Worm (Caenorhabditis elegans) whole organism, L1 larva: ENCODE results near the gene F47B8.3.
A peak's percentile ranks its signal among the peaks of the same experiment; 100 is the strongest.

ENCODE experiments used
- alr-1 ChIP-seq: fragments of 200-800 bp; sonication (Bioruptor generic); optimal IDR thresholded peaks from 2 replicates; lab custom pipeline; 2018; ENCODE audit warnings: borderline replicate concordance, mild to moderate bottlenecking, missing genetic modification characterization, missing compliant biosample characterization
- aly-2 ChIP-seq: fragments of 150-350 bp; optimal IDR thresholded peaks from 2 replicates; lab custom pipeline; 2014; ENCODE audit warnings: missing biosample characterization, missing genetic modification characterization
- ama-1 ChIP-seq: fragments of 150-350 bp; optimal IDR thresholded peaks from 2 replicates; lab custom pipeline; 2014
- blmp-1 ChIP-seq: fragments of 150-350 bp; optimal IDR thresholded peaks from 2 replicates; lab custom pipeline; 2014; ENCODE audit warnings: missing biosample characterization, missing genetic modification characterization
- ceh-63 ChIP-seq: fragments of 200-800 bp; sonication (Bioruptor generic); optimal IDR thresholded peaks from 2 replicates; lab custom pipeline; 2018; ENCODE audit warnings: mild to moderate bottlenecking, missing genetic modification characterization, missing compliant biosample characterization
- ceh-82 ChIP-seq, 3 experiments: fragments of 150-350 bp in 1 of 3; sonication (generic microtip) in 2 of 3; optimal IDR thresholded peaks; 2 replicates each; lab custom pipeline; 2014 to 2017; ENCODE audit warnings: missing biosample characterization in 3 of 3, missing genetic modification characterization in 3 of 3
- ceh-88 ChIP-seq: fragments of 200-800 bp; sonication (Bioruptor generic); IDR thresholded peaks from 2 replicates; pipeline ENCODE4 v1.3.6; 2022; ENCODE audit warnings: missing genetic modification characterization, missing compliant biosample characterization
- ceh-90 ChIP-seq: sonication (generic microtip); optimal IDR thresholded peaks from 2 replicates; lab custom pipeline; 2016; ENCODE audit warnings: missing genetic modification characterization, missing compliant biosample characterization
- ces-1 ChIP-seq: fragments of 150-350 bp; optimal IDR thresholded peaks from 2 replicates; lab custom pipeline; 2014; ENCODE audit warnings: missing biosample characterization, missing genetic modification reagents, missing genetic modification characterization
- dpl-1 ChIP-seq, 3 experiments: fragments of 150-350 bp in 2 of 3; sonication (generic microtip) in 1 of 3; optimal IDR thresholded peaks; 2 replicates each; lab custom pipeline; 2014 to 2017; ENCODE audit warnings: missing biosample characterization in 3 of 3, missing genetic modification characterization in 3 of 3, missing genetic modification reagents in 3 of 3
- efl-1 ChIP-seq, 4 experiments: fragments of 150-350 bp; optimal IDR thresholded peaks in 3 of 4; peaks in 1 of 4; 1 replicate in 1 of 4; 2 replicates in 3 of 4; lab custom pipeline; 2014; ENCODE audit warnings: missing biosample characterization in 2 of 4, missing genetic modification characterization in 2 of 4, missing genetic modification reagents in 2 of 4
- efl-3 ChIP-seq: fragments of 200-800 bp; sonication (Bioruptor generic); optimal IDR thresholded peaks from 2 replicates; lab custom pipeline; 2018; ENCODE audit warnings: mild to moderate bottlenecking, missing genetic modification characterization, missing compliant biosample characterization
- egl-27 ChIP-seq, 2 experiments: fragments of 150-350 bp in 1 of 2; sonication (generic microtip); optimal IDR thresholded peaks; 3 replicates each; lab custom pipeline; 2017 to 2018; ENCODE audit warnings: missing biosample characterization in 2 of 2, missing genetic modification characterization in 2 of 2, missing genetic modification reagents in 2 of 2
- elt-2 ChIP-seq: sonication (generic microtip); optimal IDR thresholded peaks from 2 replicates; lab custom pipeline; 2016; ENCODE audit warnings: missing genetic modification characterization, mild to moderate bottlenecking, inconsistent platforms, missing compliant biosample characterization, missing genetic modification reagents
- elt-3 ChIP-seq, 6 experiments: fragments of 150-350 bp in 1 of 6; sonication (generic microtip); optimal IDR thresholded peaks; 2 replicates each; lab custom pipeline; 2017 to 2018; ENCODE audit warnings: missing biosample characterization in 6 of 6, missing genetic modification characterization in 6 of 6, inconsistent platforms in 1 of 6
- ets-5 ChIP-seq: fragments of 200-800 bp; sonication (Bioruptor generic); IDR thresholded peaks from 2 replicates; pipeline ENCODE4 v1.3.6; 2022; ENCODE audit warnings: missing genetic modification characterization, missing compliant biosample characterization
- fkh-10 ChIP-seq: sonication (generic microtip); optimal IDR thresholded peaks from 2 replicates; lab custom pipeline; 2017; ENCODE audit warnings: missing biosample characterization, missing genetic modification reagents, missing genetic modification characterization
- grh-1 ChIP-seq: fragments of 200-800 bp; sonication (Bioruptor generic); IDR thresholded peaks from 2 replicates; pipeline ENCODE4 v1.3.6; 2022; ENCODE audit warnings: missing genetic modification reagents, missing genetic modification characterization, missing compliant biosample characterization
- hlh-17 ChIP-seq: fragments of 200-800 bp; sonication (Bioruptor generic); optimal IDR thresholded peaks from 2 replicates; lab custom pipeline; 2018; ENCODE audit warnings: missing genetic modification characterization, mild to moderate bottlenecking, missing compliant biosample characterization, moderate library complexity, borderline replicate concordance
- irx-1 ChIP-seq: sonication (generic microtip); optimal IDR thresholded peaks from 2 replicates; lab custom pipeline; 2016; ENCODE audit warnings: missing genetic modification characterization, missing compliant biosample characterization
- jun-1 ChIP-seq: fragments of 150-350 bp; optimal IDR thresholded peaks from 2 replicates; lab custom pipeline; 2014; ENCODE audit warnings: missing biosample characterization, missing genetic modification reagents, missing genetic modification characterization
- lin-15B ChIP-seq: fragments of 150-350 bp; sonication (generic microtip); optimal IDR thresholded peaks from 3 replicates; lab custom pipeline; 2014; ENCODE audit warnings: missing biosample characterization, missing genetic modification characterization
- lin-35 ChIP-seq, 2 experiments: fragments of 150-350 bp; optimal IDR thresholded peaks; 2 replicates each; lab custom pipeline; 2014; ENCODE audit warnings: missing biosample characterization in 2 of 2, missing genetic modification characterization in 2 of 2, missing genetic modification reagents in 2 of 2
- lir-3 ChIP-seq: sonication (generic microtip); optimal IDR thresholded peaks from 2 replicates; lab custom pipeline; 2016; ENCODE audit warnings: mild to moderate bottlenecking, missing genetic modification characterization, moderate library complexity, missing compliant biosample characterization; ENCODE audit not compliant: poor library complexity
- nhr-11 ChIP-seq: fragments of 150-350 bp; optimal IDR thresholded peaks from 2 replicates; lab custom pipeline; 2014; ENCODE audit warnings: missing biosample characterization, missing genetic modification characterization
- nhr-19 ChIP-seq: fragments of 200-800 bp; sonication (Bioruptor generic); conservative IDR thresholded peaks from 2 replicates; pipeline ENCODE4 v1.3.6; 2022; ENCODE audit warnings: missing genetic modification characterization, missing compliant biosample characterization
- nhr-47 ChIP-seq: sonication (generic microtip); optimal IDR thresholded peaks from 2 replicates; lab custom pipeline; 2016; ENCODE audit warnings: mild to moderate bottlenecking, missing genetic modification characterization, moderate library complexity, missing compliant biosample characterization
- nhr-71 ChIP-seq: sonication (generic microtip); optimal IDR thresholded peaks from 2 replicates; lab custom pipeline; 2016; ENCODE audit warnings: mild to moderate bottlenecking, missing genetic modification characterization, moderate library complexity, missing compliant biosample characterization
- nhr-76 ChIP-seq: sonication (generic microtip); optimal IDR thresholded peaks from 2 replicates; lab custom pipeline; 2017; ENCODE audit warnings: missing biosample characterization, missing genetic modification characterization
- nhr-84 ChIP-seq: sonication (generic microtip); optimal IDR thresholded peaks from 2 replicates; lab custom pipeline; 2017; ENCODE audit warnings: missing biosample characterization, missing genetic modification characterization
- nhr-90 ChIP-seq: sonication (generic microtip); optimal IDR thresholded peaks from 2 replicates; lab custom pipeline; 2016; ENCODE audit warnings: mild to moderate bottlenecking, missing genetic modification characterization, missing compliant biosample characterization; ENCODE audit not compliant: poor library complexity
- pag-3 ChIP-seq: sonication (generic microtip); optimal IDR thresholded peaks from 2 replicates; lab custom pipeline; 2017; ENCODE audit warnings: missing genetic modification characterization, mild to moderate bottlenecking, missing compliant biosample characterization, antibody characterized with exemption, borderline replicate concordance; ENCODE audit not compliant: insufficient read depth
- pax-3 ChIP-seq: fragments of 200-800 bp; sonication (Bioruptor generic); optimal IDR thresholded peaks from 2 replicates; lab custom pipeline; 2018; ENCODE audit warnings: mild to moderate bottlenecking, missing genetic modification characterization, moderate library complexity, missing compliant biosample characterization
- snu-23 ChIP-seq: sonication (generic microtip); optimal IDR thresholded peaks from 2 replicates; lab custom pipeline; 2016; ENCODE audit warnings: missing genetic modification characterization, missing compliant biosample characterization
- sox-4 ChIP-seq: sonication (generic microtip); optimal IDR thresholded peaks from 2 replicates; lab custom pipeline; 2016; ENCODE audit warnings: missing genetic modification characterization, missing compliant biosample characterization
- sup-37 ChIP-seq: fragments of 200-800 bp; sonication (Bioruptor generic); optimal IDR thresholded peaks from 2 replicates; lab custom pipeline; 2018; ENCODE audit warnings: mild to moderate bottlenecking, missing genetic modification characterization, missing compliant biosample characterization
- tbx-2 ChIP-seq: sonication (generic microtip); optimal IDR thresholded peaks from 2 replicates; lab custom pipeline; 2016; ENCODE audit warnings: missing genetic modification characterization, missing compliant biosample characterization
- unc-130 ChIP-seq: fragments of 150-350 bp; optimal IDR thresholded peaks from 2 replicates; lab custom pipeline; 2017; ENCODE audit warnings: missing biosample characterization, missing genetic modification characterization, inconsistent platforms
- unc-86 ChIP-seq: sonication (generic microtip); optimal IDR thresholded peaks from 2 replicates; lab custom pipeline; 2016; ENCODE audit warnings: missing genetic modification characterization, missing compliant biosample characterization
- unc-98 ChIP-seq: fragments of 200-800 bp; sonication (Bioruptor generic); IDR thresholded peaks from 2 replicates; pipeline ENCODE4 v1.3.6; 2022; ENCODE audit warnings: missing genetic modification characterization, missing compliant biosample characterization
- zag-1 ChIP-seq: fragments of 150-350 bp; optimal IDR thresholded peaks from 2 replicates; lab custom pipeline; 2014; ENCODE audit warnings: missing biosample characterization, missing genetic modification characterization
- zip-4 ChIP-seq: fragments of 200-800 bp; sonication (Bioruptor generic); optimal IDR thresholded peaks from 2 replicates; lab custom pipeline; 2018; ENCODE audit warnings: mild to moderate bottlenecking, missing genetic modification characterization, moderate library complexity, missing compliant biosample characterization

Gene F47B8.3

ce11 chrV:14322743-14323142 lies at the start of gene F47B8.3 (continued):
- no peak for TF ChIP-seq sup-37
- no peak for TF ChIP-seq irx-1
- no peak for TF ChIP-seq elt-3 (tag; optimal IDR thresholded peaks at IDR 0.05; lab: Kevin White, UChicago)
- TF ChIP-seq ceh-90 (tag; lab: Kevin White, UChicago): no peak
- TF ChIP-seq efl-1 (optimal IDR thresholded peaks at IDR 0.05; lab: Kevin White, UChicago): peak; percentile 61 to 82
- TF ChIP-seq efl-1 (GFP tag; optimal IDR thresholded peaks at IDR 0.05 in 1 of 2; lab: Kevin White, UChicago): peak; percentile 37 to 60
- no peak for TF ChIP-seq sox-4 (tag; lab: Kevin White, UChicago)
- no peak for TF ChIP-seq jun-1 (tag; lab: Kevin White, UChicago)
- TF ChIP-seq pag-3 (tag; lab: Kevin White, UChicago): peak; percentile 93
- no peak for TF ChIP-seq hlh-17 (GFP tag; lab: Kevin White, UChicago)
- TF ChIP-seq lir-3 (tag; lab: Kevin White, UChicago): peak; percentile 9
- peak; percentile 20 to 43 (median 23) for TF ChIP-seq dpl-1 (GFP tag; optimal IDR thresholded peaks at IDR 0.05; lab: Kevin White, UChicago)
- peak; percentile 1 for TF ChIP-seq nhr-90 (tag; lab: Kevin White, UChicago)
- no peak for TF ChIP-seq fkh-10 (GFP tag; lab: Kevin White, UChicago)
- no peak for TF ChIP-seq ces-1 (GFP tag; lab: Kevin White, UChicago)
- no peak for TF ChIP-seq unc-98
- no peak for TF ChIP-seq nhr-84 (tag; lab: Kevin White, UChicago)
- TF ChIP-seq nhr-76 (tag; lab: Kevin White, UChicago): no peak
- no peak for TF ChIP-seq grh-1
- no peak for TF ChIP-seq egl-27 (tag; optimal IDR thresholded peaks at IDR 0.05; lab: Kevin White, UChicago)
- TF ChIP-seq zag-1 (tag; lab: Kevin White, UChicago): no peak
- no peak for TF ChIP-seq lin-15B (tag; lab: Kevin White, UChicago)
- no peak for TF ChIP-seq ama-1
- TF ChIP-seq elt-2 (tag; lab: Kevin White, UChicago): no peak
- peak; percentile 20; the same call in 1 of the 2 replicates for TF ChIP-seq nhr-19 (GFP tag; lab: Robert Waterston, UW)

ce11 chrV:14369412-14369811 lies 46.6 kb upstream of the F47B8.3 start:
- no peak for TF ChIP-seq sox-4 (tag; lab: Kevin White, UChicago)
- no peak for TF ChIP-seq efl-1 (optimal IDR thresholded peaks at IDR 0.05; lab: Kevin White, UChicago)
- peak in 1 of 2 experiments; percentile 69 for TF ChIP-seq efl-1 (GFP tag; optimal IDR thresholded peaks at IDR 0.05 in 1 of 2; lab: Kevin White, UChicago)

- TF ChIP-seq snu-23 (GFP tag; lab: Kevin White, UChicago) (no peak), aly-2 (tag; lab: Kevin White, UChicago) (no peak), alr-1 (tag; lab: Kevin White, UChicago) (no peak), irx-1 (no peak), ceh-82 (tag; optimal IDR thresholded peaks at IDR 0.05; lab: Kevin White, UChicago) (no peak), jun-1 (tag; lab: Kevin White, UChicago) (no peak), tbx-2 (no peak), ets-5 (GFP tag; lab: Robert Waterston, UW) (no peak), nhr-84 (tag; lab: Kevin White, UChicago) (no peak), fkh-10 (GFP tag; lab: Kevin White, UChicago) (no peak), hlh-17 (GFP tag; lab: Kevin White, UChicago) (no peak)
- TF ChIP-seq, all 84 proteins: peak for 0
Observed at ce11 chrV:14368272-14369052, 45.7 kb upstream of the F47B8.3 start.

ce11 chrV:14366487-14366962 lies 43.7 kb upstream of the F47B8.3 start:
- TF ChIP-seq nhr-19 (GFP tag; lab: Robert Waterston, UW): no peak
- peak; percentile 41 for TF ChIP-seq pax-3
- TF ChIP-seq nhr-11: no peak
- no peak for TF ChIP-seq elt-3 (tag; optimal IDR thresholded peaks at IDR 0.05; lab: Kevin White, UChicago)
- no peak for TF ChIP-seq ceh-88
- no peak for TF ChIP-seq unc-130
- TF ChIP-seq unc-86 (tag; lab: Kevin White, UChicago): no peak
- TF ChIP-seq blmp-1 (tag; lab: Kevin White, UChicago): no peak
- peak; percentile 31 for TF ChIP-seq nhr-47 (tag; lab: Kevin White, UChicago)
- TF ChIP-seq nhr-71 (tag; lab: Kevin White, UChicago): no peak
- no peak for TF ChIP-seq grh-1
- TF ChIP-seq egl-27 (tag; optimal IDR thresholded peaks at IDR 0.05; lab: Kevin White, UChicago): no peak
- no peak for TF ChIP-seq efl-3 (GFP tag; lab: Kevin White, UChicago)
- TF ChIP-seq ceh-63: no peak
- no peak for TF ChIP-seq snu-23 (GFP tag; lab: Kevin White, UChicago)
- TF ChIP-seq lin-35 (GFP tag; optimal IDR thresholded peaks at IDR 0.05; lab: Kevin White, UChicago): peak in 1 of 2 experiments; percentile 2
- peak; percentile 60 for TF ChIP-seq jun-1 (tag; lab: Kevin White, UChicago)
- no peak for TF ChIP-seq zip-4 (GFP tag; lab: Kevin White, UChicago)
- no peak for TF ChIP-seq nhr-90 (tag; lab: Kevin White, UChicago)
